6 fruit fly cellular contexts compared by ENCODE assay signal in the genomic region with DNA sequence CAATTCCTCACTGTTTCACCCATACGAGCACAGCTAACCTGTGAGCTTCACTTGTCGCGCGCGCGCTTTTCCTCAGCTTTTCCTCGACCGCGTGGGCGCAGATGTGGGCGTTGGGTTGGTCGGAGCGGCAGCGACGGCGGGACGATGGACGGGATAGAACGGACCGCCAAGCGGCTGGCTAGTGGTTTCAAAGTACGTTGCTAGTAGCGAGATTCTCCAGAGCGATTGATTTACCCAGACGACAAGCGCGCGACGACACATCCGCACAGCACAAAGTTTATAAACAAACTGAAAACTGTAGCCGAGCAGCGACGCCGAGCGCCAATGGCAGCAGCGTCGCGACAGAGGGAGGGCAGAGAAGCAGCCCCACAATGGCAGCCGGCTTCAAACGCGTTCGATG.
A peak's percentile ranks its signal among the peaks of the same experiment; 100 is the strongest.
TF ChIP-seq lines count a peak whose summit lies in the region.

A gene (minus strand): TSS at position 292 of the 400 bp plus-strand sequence.

- TF ChIP-seq CTCF in whole organism, embryonic (GFP tag; optimal IDR thresholded peaks at IDR 0.05; lab: Kevin White, UChicago): no peak

TF ChIP-seq in whole organism, 6 proteins besides CTCF, POLR2A, EP300 and RAD21:
- TF ChIP-seq usp (GFP tag; optimal IDR thresholded peaks at IDR 0.05; lab: Kevin White, UChicago): no peak
- TF ChIP-seq Dll (optimal IDR thresholded peaks at IDR 0.05; lab: Kevin White, UChicago): peak; percentile 14

TF ChIP-seq in whole organism, adult, 20 proteins besides CTCF, POLR2A, EP300 and RAD21 (continues in another document):
- no peak for TF ChIP-seq Crg-1 (GFP tag; optimal IDR thresholded peaks at IDR 0.05; lab: Kevin White, UChicago)
- peak; percentile 17 for TF ChIP-seq Hr96 (GFP tag; optimal IDR thresholded peaks at IDR 0.05; lab: Kevin White, UChicago)
- TF ChIP-seq toe (GFP tag; optimal IDR thresholded peaks at IDR 0.05; lab: Kevin White, UChicago): peak; percentile 38
- TF ChIP-seq tj (GFP tag; optimal IDR thresholded peaks at IDR 0.05; lab: Kevin White, UChicago): peak; percentile 23
- no peak for TF ChIP-seq pad (GFP tag; optimal IDR thresholded peaks at IDR 0.05; lab: Kevin White, UChicago)
- TF ChIP-seq CG7045 (GFP tag; optimal IDR thresholded peaks at IDR 0.05; lab: Kevin White, UChicago): no peak
- TF ChIP-seq ovo (GFP tag; optimal IDR thresholded peaks at IDR 0.05; lab: Kevin White, UChicago): no peak
- TF ChIP-seq cic (GFP tag; optimal IDR thresholded peaks at IDR 0.05; lab: Kevin White, UChicago): no peak
- no peak for TF ChIP-seq CG33017 (tag; optimal IDR thresholded peaks at IDR 0.05; lab: Kevin White, UChicago)
- TF ChIP-seq CG7101 (tag; optimal IDR thresholded peaks at IDR 0.05; lab: Kevin White, UChicago): no peak
- TF ChIP-seq kay (GFP tag; lab: Kevin White, UChicago; ENCODE audit: borderline replicate concordance): no peak
- peak; percentile 56 for TF ChIP-seq Mnt (GFP tag; optimal IDR thresholded peaks at IDR 0.05; lab: Kevin White, UChicago)
- TF ChIP-seq bab1 (GFP tag; optimal IDR thresholded peaks at IDR 0.05; lab: Kevin White, UChicago): peak; percentile 5
- TF ChIP-seq CG1620 (GFP tag; optimal IDR thresholded peaks at IDR 0.05; lab: Kevin White, UChicago): no peak
- TF ChIP-seq cnc (optimal IDR thresholded peaks at IDR 0.05; lab: Kevin White, UChicago): no peak
- no peak for TF ChIP-seq CG14711 (tag; optimal IDR thresholded peaks at IDR 0.05; lab: Kevin White, UChicago)
- TF ChIP-seq Clk (GFP tag; optimal IDR thresholded peaks at IDR 0.05; lab: Kevin White, UChicago): no peak

TF ChIP-seq in whole organism, embryonic, 481 proteins besides CTCF, POLR2A, EP300 and RAD21 (continues in another document):
- TF ChIP-seq Usf (GFP tag; optimal IDR thresholded peaks at IDR 0.05; lab: Kevin White, UChicago) (no peak), CG33213 (GFP tag; optimal IDR thresholded peaks at IDR 0.05; lab: Kevin White, UChicago) (no peak), CoRest (tag; optimal IDR thresholded peaks at IDR 0.05; lab: Kevin White, UChicago) (no peak), Bteb2 (GFP tag; optimal IDR thresholded peaks at IDR 0.05; lab: Kevin White, UChicago) (no peak), bab2 (GFP tag; optimal IDR thresholded peaks at IDR 0.05; lab: Kevin White, UChicago) (no peak), Lim3 (GFP tag; IDR thresholded peaks at IDR 0.05; lab: Robert Waterston, UW) (no peak), phol (tag; optimal IDR thresholded peaks at IDR 0.05; lab: Kevin White, UChicago) (no peak), repo (GFP tag; optimal IDR thresholded peaks at IDR 0.05; lab: Kevin White, UChicago) (no peak), CG3281 (GFP tag; optimal IDR thresholded peaks at IDR 0.05; lab: Kevin White, UChicago) (no peak), CG11504 (tag; optimal IDR thresholded peaks at IDR 0.05; lab: Kevin White, UChicago) (peak; percentile 17), hb (GFP tag; IDR thresholded peaks at IDR 0.05; lab: Robert Waterston, UW; ENCODE audit: partially characterized antibody) (no peak), Mes4 (GFP tag; optimal IDR thresholded peaks at IDR 0.05; lab: Kevin White, UChicago) (no peak), scrt (GFP tag; optimal IDR thresholded peaks at IDR 0.05; lab: Kevin White, UChicago) (no peak), sr (GFP tag; IDR thresholded peaks at IDR 0.05; lab: Robert Waterston, UW) (peak; percentile 71), CG9437 (GFP tag; optimal IDR thresholded peaks at IDR 0.05; lab: Kevin White, UChicago) (no peak), CG9932 (GFP tag; IDR thresholded peaks at IDR 0.05; lab: Robert Waterston, UW) (0 out of 2 replicates have a peak, but pooled peaks have one; percentile 26), rib (GFP tag; IDR thresholded peaks at IDR 0.05; lab: Robert Waterston, UW) (0 out of 2 replicates have a peak, but pooled peaks have one; percentile 18)

TF ChIP-seq in whole organism, prepupa, 60 proteins besides CTCF, POLR2A, EP300 and RAD21 (continues in another document):
- no peak for TF ChIP-seq CG10631 (GFP tag; optimal IDR thresholded peaks at IDR 0.05; lab: Kevin White, UChicago)
- TF ChIP-seq spab (GFP tag; optimal IDR thresholded peaks at IDR 0.05; lab: Kevin White, UChicago): no peak
- no peak for TF ChIP-seq topi (GFP tag; optimal IDR thresholded peaks at IDR 0.05; lab: Kevin White, UChicago)
- TF ChIP-seq CG31627 (GFP tag; optimal IDR thresholded peaks at IDR 0.05; lab: Kevin White, UChicago): no peak
- TF ChIP-seq CG6792 (GFP tag; optimal IDR thresholded peaks at IDR 0.05; lab: Kevin White, UChicago): no peak
- TF ChIP-seq CG6163 (GFP tag; IDR thresholded peaks at IDR 0.05; lab: Robert Waterston, UW): peak; percentile 55; the same call in 1 of the 3 replicates
- TF ChIP-seq CG3032 (tag; optimal IDR thresholded peaks at IDR 0.05; lab: Kevin White, UChicago): no peak
- TF ChIP-seq CG9139 (GFP tag; optimal IDR thresholded peaks at IDR 0.05; lab: Kevin White, UChicago): no peak
- no peak for TF ChIP-seq CG8632 (GFP tag; optimal IDR thresholded peaks at IDR 0.05; lab: Kevin White, UChicago)
- peak; percentile 16 for TF ChIP-seq esn (GFP tag; optimal IDR thresholded peaks at IDR 0.05; lab: Kevin White, UChicago)
- peak; percentile 28 for TF ChIP-seq net (GFP tag; optimal IDR thresholded peaks at IDR 0.05; lab: Kevin White, UChicago)
- no peak for TF ChIP-seq CG3919 (GFP tag; optimal IDR thresholded peaks at IDR 0.05; lab: Kevin White, UChicago)
- no peak for TF ChIP-seq Smox (GFP tag; optimal IDR thresholded peaks at IDR 0.05; lab: Kevin White, UChicago)
- TF ChIP-seq Gug (GFP tag; IDR thresholded peaks at IDR 0.05; lab: Robert Waterston, UW): peak; percentile 13; the same call in 1 of the 2 replicates
- peak; percentile 48 for TF ChIP-seq Sox14 (GFP tag; optimal IDR thresholded peaks at IDR 0.05; lab: Kevin White, UChicago)
- TF ChIP-seq fd85E (GFP tag; optimal IDR thresholded peaks at IDR 0.05; lab: Kevin White, UChicago): no peak
- peak; percentile 2 for TF ChIP-seq CG10669 (GFP tag; optimal IDR thresholded peaks at IDR 0.05; lab: Kevin White, UChicago)
- no peak for TF ChIP-seq CG6854 (GFP tag; optimal IDR thresholded peaks at IDR 0.05; lab: Kevin White, UChicago)

TF ChIP-seq in whole organism, pupa, 21 proteins besides CTCF, POLR2A, EP300 and RAD21:
- peak; percentile 12 for TF ChIP-seq CG34367 (tag; optimal IDR thresholded peaks at IDR 0.05; lab: Kevin White, UChicago)
- TF ChIP-seq CG12605 (GFP tag; IDR thresholded peaks at IDR 0.05; lab: Robert Waterston, UW): peak; percentile 58
- no peak for TF ChIP-seq CG17806 (tag; optimal IDR thresholded peaks at IDR 0.05; lab: Kevin White, UChicago)
- peak; percentile 68; the same call in 1 of the 2 replicates for TF ChIP-seq CG32121 (GFP tag; IDR thresholded peaks at IDR 0.05; lab: Robert Waterston, UW)
- no peak for TF ChIP-seq CG9948 (tag; optimal IDR thresholded peaks at IDR 0.05; lab: Kevin White, UChicago)
- no peak for TF ChIP-seq Pif1A (GFP tag; optimal IDR thresholded peaks at IDR 0.05; lab: Kevin White, UChicago)
- no peak for TF ChIP-seq D1 (tag; optimal IDR thresholded peaks at IDR 0.05; lab: Kevin White, UChicago)
- peak; percentile 53 for TF ChIP-seq Ets98B (GFP tag; IDR thresholded peaks at IDR 0.05; lab: Robert Waterston, UW)
- no peak for TF ChIP-seq Pif1B (GFP tag; optimal IDR thresholded peaks at IDR 0.05; lab: Kevin White, UChicago)
- peak; percentile 27 for TF ChIP-seq EcR (GFP tag; optimal IDR thresholded peaks at IDR 0.05; lab: Kevin White, UChicago)
- TF ChIP-seq fd96Ca (GFP tag; IDR thresholded peaks at IDR 0.05; lab: Robert Waterston, UW): peak; percentile 72; the same call in 2 of the 3 replicates
- peak; percentile 74 for TF ChIP-seq CG13204 (GFP tag; optimal IDR thresholded peaks at IDR 0.05; lab: Kevin White, UChicago)
- peak; percentile 3 for TF ChIP-seq CG15710 (tag; optimal IDR thresholded peaks at IDR 0.05; lab: Kevin White, UChicago)
- TF ChIP-seq rn (GFP tag; IDR thresholded peaks at IDR 0.05; lab: Robert Waterston, UW): no peak
- TF ChIP-seq Snoo (tag; optimal IDR thresholded peaks at IDR 0.05; lab: Kevin White, UChicago): no peak
- TF ChIP-seq CG4496 (GFP tag; IDR thresholded peaks at IDR 0.05; lab: Robert Waterston, UW): peak; percentile 60; the same call in 2 of the 3 replicates

TF ChIP-seq in whole organism, wandering third instar larva, 38 proteins besides CTCF, POLR2A, EP300 and RAD21:
- TF ChIP-seq rgr (GFP tag; optimal IDR thresholded peaks at IDR 0.05; lab: Kevin White, UChicago) (peak; percentile 9), GATAd (GFP tag; optimal IDR thresholded peaks at IDR 0.05; lab: Kevin White, UChicago) (no peak), Hr83 (GFP tag; optimal IDR thresholded peaks at IDR 0.05; lab: Kevin White, UChicago; ENCODE audit: poor library complexity, severe bottlenecking) (peak; percentile 28)
